Worm (Caenorhabditis elegans) whole organism, L2 larva: ENCODE data around the gene nipi-4.

Experiments used
- F13H6.1 ChIP-seq: sonication (generic microtip); optimal IDR thresholded peaks from 2 replicates; lab custom pipeline; 2016; ENCODE audit warnings: missing genetic modification characterization, missing compliant biosample characterization
- blmp-1 ChIP-seq: sonication (generic microtip); optimal IDR thresholded peaks from 2 replicates; lab custom pipeline; 2017; ENCODE audit warnings: missing genetic modification characterization, mild to moderate bottlenecking, missing compliant biosample characterization, antibody characterized with exemption, moderate library complexity; ENCODE audit not compliant: insufficient read depth
- elt-3 ChIP-seq: sonication (generic microtip); optimal IDR thresholded peaks from 2 replicates; lab custom pipeline; 2017; ENCODE audit warnings: missing biosample characterization, missing genetic modification characterization
- nhr-237 ChIP-seq: fragments of 150-350 bp; optimal IDR thresholded peaks from 2 replicates; lab custom pipeline; 2014; ENCODE audit warnings: missing biosample characterization, missing genetic modification characterization
- nhr-25 ChIP-seq: fragments of 150-350 bp; sonication (generic microtip); optimal IDR thresholded peaks from 3 replicates; lab custom pipeline; 2014; ENCODE audit warnings: missing biosample characterization, missing genetic modification characterization
- nhr-6 ChIP-seq: fragments of 150-350 bp; optimal IDR thresholded peaks from 2 replicates; lab custom pipeline; 2014; ENCODE audit warnings: missing biosample characterization, missing genetic modification characterization
- peb-1 ChIP-seq: fragments of 150-350 bp; optimal IDR thresholded peaks from 2 replicates; lab custom pipeline; 2014; ENCODE audit warnings: missing biosample characterization, missing genetic modification characterization
- sem-4 ChIP-seq: fragments of 150-350 bp; optimal IDR thresholded peaks from 2 replicates; lab custom pipeline; 2014; ENCODE audit warnings: missing biosample characterization, missing genetic modification reagents, missing genetic modification characterization
- sma-3 ChIP-seq: sonication (generic microtip); optimal IDR thresholded peaks from 2 replicates; lab custom pipeline; 2016; ENCODE audit warnings: missing genetic modification reagents, missing genetic modification characterization, missing compliant biosample characterization

ce11 chrV:7888036-7888435 lies 17.4 kb upstream of the nipi-4 start:
- no peak for TF ChIP-seq elt-3 (tag; lab: Kevin White, UChicago)
- no peak for TF ChIP-seq F13H6.1 (tag; lab: Kevin White, UChicago)
- no peak for TF ChIP-seq nhr-25 (tag; lab: Kevin White, UChicago)
- TF ChIP-seq sma-3 (GFP tag; lab: Kevin White, UChicago): no peak
- TF ChIP-seq blmp-1 (tag; lab: Kevin White, UChicago): no peak
- TF ChIP-seq sem-4 (tag; lab: Kevin White, UChicago): no peak
- TF ChIP-seq nhr-6: no peak
- TF ChIP-seq peb-1: no peak
- TF ChIP-seq nhr-237 (tag; lab: Kevin White, UChicago): no peak
